Fruit fly (Drosophila melanogaster): ENCODE results near the gene CCT1.

Gene CCT1

dm6 chr3R:22524344-22525072 is 33.3 kb upstream of the CCT1 start (continued):
- TF ChIP-seq chinmo (GFP tag; IDR thresholded peaks at IDR 0.05; ENCODE audit: partially characterized antibody), result peak; percentile 75; the same call in 3 of the 4 replicates
- TF ChIP-seq CG6683 (GFP tag; optimal IDR thresholded peaks at IDR 0.05), result peak; percentile 45
- TF ChIP-seq chif (GFP tag; optimal IDR thresholded peaks at IDR 0.05), result peak; percentile 5 to 22
- peak; percentile 41; the same call in 2 of the 3 replicates for TF ChIP-seq zfh1 (GFP tag; IDR thresholded peaks at IDR 0.05)
- TF ChIP-seq zen2 (GFP tag; IDR thresholded peaks at IDR 0.05; ENCODE audit: partially characterized antibody), result no peak
- TF ChIP-seq ftz-f1 (GFP tag; optimal IDR thresholded peaks at IDR 0.05), result peak; percentile 92
- TF ChIP-seq CG11696 (GFP tag; IDR thresholded peaks at IDR 0.05), result no peak
- peak; percentile 56 for TF ChIP-seq shn (GFP tag; optimal IDR thresholded peaks at IDR 0.05)
- TF ChIP-seq dm (GFP tag; optimal IDR thresholded peaks at IDR 0.05), result peak; percentile 3
- peak; percentile 38; the same call in 1 of the 2 replicates for TF ChIP-seq CG14014 (GFP tag; IDR thresholded peaks at IDR 0.05)
- TF ChIP-seq CG10959 (GFP tag; IDR thresholded peaks at IDR 0.05), result no peak
- 0 out of 2 replicates have a peak, but pooled peaks have one; percentile 4 for TF ChIP-seq CG3847 (GFP tag; IDR thresholded peaks at IDR 0.05)
- TF ChIP-seq Optix (GFP tag; IDR thresholded peaks at IDR 0.05), result no peak
- peak; percentile 65 for TF ChIP-seq grn (GFP tag; optimal IDR thresholded peaks at IDR 0.05)
- no peak for TF ChIP-seq CG9876 (GFP tag; optimal IDR thresholded peaks at IDR 0.05)
- TF ChIP-seq CG7839 (tag; optimal IDR thresholded peaks at IDR 0.05), result peak; percentile 30
- peak; percentile 6; the same call in 1 of the 3 replicates for TF ChIP-seq CG11456 (GFP tag; IDR thresholded peaks at IDR 0.05)
- no peak for TF ChIP-seq sens-2 (GFP tag; IDR thresholded peaks at IDR 0.05)
- TF ChIP-seq Hr78 (GFP tag; optimal IDR thresholded peaks at IDR 0.05), result peak in 1 of 2 experiments; percentile 92
- TF ChIP-seq Med (GFP tag), result peak; percentile 94
- TF ChIP-seq pfk (GFP tag; optimal IDR thresholded peaks at IDR 0.05), result peak; percentile 32
- no peak for TF ChIP-seq CG11560 (tag; IDR thresholded peaks at IDR 0.05)
- no peak for TF ChIP-seq BEAF-32 (GFP tag; optimal IDR thresholded peaks at IDR 0.05)
- peak; percentile 91 for TF ChIP-seq kni (GFP tag; optimal IDR thresholded peaks at IDR 0.05)
- peak; percentile 61 for TF ChIP-seq pb (GFP tag; optimal IDR thresholded peaks at IDR 0.05)
- peak; percentile 79 for TF ChIP-seq CG12299 (tag; optimal IDR thresholded peaks at IDR 0.05)
- TF ChIP-seq CG6813 (GFP tag; optimal IDR thresholded peaks at IDR 0.05), result peak; percentile 72
- TF ChIP-seq CG33213 (GFP tag; optimal IDR thresholded peaks at IDR 0.05), result peak; percentile 78
- TF ChIP-seq PHDP (tag; optimal IDR thresholded peaks at IDR 0.05), result peak; percentile 71
- TF ChIP-seq CG7556 (GFP tag; optimal IDR thresholded peaks at IDR 0.05), result peak; percentile 55
- TF ChIP-seq Hmx (GFP tag; optimal IDR thresholded peaks at IDR 0.05), result no peak
- TF ChIP-seq ERR (GFP tag; optimal IDR thresholded peaks at IDR 0.05), result peak; percentile 45
- peak; percentile 1 for TF ChIP-seq crc (GFP tag; optimal IDR thresholded peaks at IDR 0.05)
- TF ChIP-seq Max (GFP tag; optimal IDR thresholded peaks at IDR 0.05), result peak; percentile 21
- peak; percentile 53 for TF ChIP-seq repo (GFP tag; optimal IDR thresholded peaks at IDR 0.05)
- TF ChIP-seq Asciz (GFP tag; optimal IDR thresholded peaks at IDR 0.05), result peak; percentile 91
- peak; percentile 77 for TF ChIP-seq lab (GFP tag; optimal IDR thresholded peaks at IDR 0.05)
- TF ChIP-seq CG17361 (GFP tag; IDR thresholded peaks at IDR 0.05), result 0 out of 3 replicates have a peak, but pooled peaks have one; percentile 9
- TF ChIP-seq CG2889 (GFP tag; IDR thresholded peaks at IDR 0.05), result no peak
- TF ChIP-seq tna (GFP tag; IDR thresholded peaks at IDR 0.05; ENCODE audit: partially characterized antibody), result no peak
- peak; percentile 60 for TF ChIP-seq CG8281 (tag; optimal IDR thresholded peaks at IDR 0.05)
- TF ChIP-seq pzg (GFP tag; optimal IDR thresholded peaks at IDR 0.05), result no peak
- peak; percentile 81 for TF ChIP-seq org-1 (GFP tag; optimal IDR thresholded peaks at IDR 0.05)
- TF ChIP-seq kay (GFP tag; optimal IDR thresholded peaks at IDR 0.05), result peak; percentile 53
- peak; percentile 45 for TF ChIP-seq Hmr (GFP tag; optimal IDR thresholded peaks at IDR 0.05)
- peak; percentile 25 for TF ChIP-seq CG16863 (GFP tag; optimal IDR thresholded peaks at IDR 0.05)
